Worm (Caenorhabditis elegans) whole organism, mixed stage, embryonic: Measurements from ENCODE around the gene lgc-6.

Experiments
- M03D4.4 ChIP-seq: sonication (generic microtip); optimal IDR thresholded peaks from 2 replicates; lab custom pipeline; 2017; ENCODE audit warnings: mild to moderate bottlenecking, missing genetic modification characterization, missing compliant biosample characterization
- bed-3 ChIP-seq: fragments of 200-800 bp; sonication (Bioruptor generic); optimal IDR thresholded peaks from 3 replicates; lab custom pipeline; 2018; ENCODE audit warnings: mild to moderate bottlenecking, missing genetic modification characterization, moderate library complexity, missing compliant biosample characterization
- blmp-1 ChIP-seq: fragments of 150-350 bp; optimal IDR thresholded peaks from 2 replicates; lab custom pipeline; 2014; ENCODE audit warnings: missing biosample characterization, missing genetic modification characterization
- ceh-39 ChIP-seq: fragments of 150-350 bp; optimal IDR thresholded peaks from 2 replicates; lab custom pipeline; 2014; ENCODE audit warnings: missing biosample characterization, missing genetic modification characterization
- ceh-43 ChIP-seq: fragments of 200-800 bp; sonication (Bioruptor generic); optimal IDR thresholded peaks from 2 replicates; lab custom pipeline; 2018; ENCODE audit warnings: mild to moderate bottlenecking, missing genetic modification characterization, moderate library complexity, missing compliant biosample characterization
- ceh-83 ChIP-seq: fragments of 200-800 bp; sonication (Bioruptor generic); optimal IDR thresholded peaks from 2 replicates; lab custom pipeline; 2018; ENCODE audit warnings: mild to moderate bottlenecking, missing genetic modification characterization, missing compliant biosample characterization
- ces-1 ChIP-seq: fragments of 150-350 bp; optimal IDR thresholded peaks from 2 replicates; lab custom pipeline; 2014; ENCODE audit warnings: missing biosample characterization, missing genetic modification reagents, missing genetic modification characterization
- drap-1 ChIP-seq: fragments of 200-800 bp; sonication (Bioruptor generic); optimal IDR thresholded peaks from 3 replicates; lab custom pipeline; 2018; ENCODE audit warnings: mild to moderate bottlenecking, missing genetic modification characterization, missing compliant biosample characterization
- elt-1 ChIP-seq: sonication (generic microtip); optimal IDR thresholded peaks from 2 replicates; lab custom pipeline; 2017; ENCODE audit warnings: missing genetic modification characterization, mild to moderate bottlenecking, missing compliant biosample characterization, antibody characterized with exemption, moderate library complexity, borderline replicate concordance; ENCODE audit not compliant: insufficient read depth
- elt-3 ChIP-seq: fragments of 150-350 bp; optimal IDR thresholded peaks from 2 replicates; lab custom pipeline; 2014; ENCODE audit warnings: missing biosample characterization, missing genetic modification characterization
- ham-2 ChIP-seq: fragments of 200-800 bp; sonication (Bioruptor generic); optimal IDR thresholded peaks from 2 replicates; lab custom pipeline; 2018; ENCODE audit warnings: mild to moderate bottlenecking, missing genetic modification characterization, missing compliant biosample characterization
- hlh-1 ChIP-seq: fragments of 150-350 bp; optimal IDR thresholded peaks from 2 replicates; lab custom pipeline; 2014; ENCODE audit warnings: missing biosample characterization, missing genetic modification reagents, missing genetic modification characterization
- lin-13 ChIP-seq: fragments of 150-350 bp; optimal IDR thresholded peaks from 2 replicates; lab custom pipeline; 2014; ENCODE audit warnings: missing biosample characterization, missing genetic modification characterization
- lsy-2 ChIP-seq: fragments of 150-350 bp; optimal IDR thresholded peaks from 2 replicates; lab custom pipeline; 2014; ENCODE audit warnings: missing biosample characterization, missing genetic modification characterization
- mab-5 ChIP-seq: fragments of 150-350 bp; optimal IDR thresholded peaks from 2 replicates; lab custom pipeline; 2014; ENCODE audit warnings: missing biosample characterization, missing genetic modification characterization
- mep-1 ChIP-seq: fragments of 150-350 bp; optimal IDR thresholded peaks from 2 replicates; lab custom pipeline; 2017; ENCODE audit warnings: missing biosample characterization, missing genetic modification reagents, missing genetic modification characterization, inconsistent platforms
- mls-2 ChIP-seq: sonication (generic microtip); optimal IDR thresholded peaks from 2 replicates; lab custom pipeline; 2016; ENCODE audit warnings: mild to moderate bottlenecking, missing genetic modification characterization, moderate library complexity, missing compliant biosample characterization
- nhr-12 ChIP-seq: fragments of 150-350 bp; optimal IDR thresholded peaks from 2 replicates; lab custom pipeline; 2014; ENCODE audit warnings: missing biosample characterization, missing genetic modification characterization
- nhr-2 ChIP-seq: fragments of 150-350 bp; optimal IDR thresholded peaks from 2 replicates; lab custom pipeline; 2014; ENCODE audit warnings: missing biosample characterization, missing genetic modification characterization
- nhr-237 ChIP-seq: fragments of 150-350 bp; optimal IDR thresholded peaks from 2 replicates; lab custom pipeline; 2014; ENCODE audit warnings: missing biosample characterization, missing genetic modification characterization
- nhr-28 ChIP-seq: fragments of 150-350 bp; optimal IDR thresholded peaks from 2 replicates; lab custom pipeline; 2014; ENCODE audit warnings: missing biosample characterization, missing genetic modification characterization
- nhr-76 ChIP-seq: sonication (generic microtip); optimal IDR thresholded peaks from 2 replicates; lab custom pipeline; 2017; ENCODE audit warnings: missing biosample characterization, missing genetic modification characterization
- sem-2 ChIP-seq: fragments of 200-800 bp; sonication (Bioruptor generic); optimal IDR thresholded peaks from 2 replicates; lab custom pipeline; 2018; ENCODE audit warnings: mild to moderate bottlenecking, missing genetic modification characterization, missing compliant biosample characterization
- snpc-4 ChIP-seq: fragments of 150-350 bp; optimal IDR thresholded peaks from 2 replicates; lab custom pipeline; 2014; ENCODE audit warnings: missing biosample characterization, missing genetic modification characterization
- sptf-1 ChIP-seq: sonication (generic microtip); optimal IDR thresholded peaks from 2 replicates; lab custom pipeline; 2017; ENCODE audit warnings: mild to moderate bottlenecking, missing genetic modification characterization, moderate library complexity, missing compliant biosample characterization
- tbx-8 ChIP-seq: fragments of 200-800 bp; sonication (Bioruptor generic); optimal IDR thresholded peaks from 2 replicates; lab custom pipeline; 2018; ENCODE audit warnings: mild to moderate bottlenecking, missing genetic modification characterization, moderate library complexity, missing compliant biosample characterization
- unc-120 ChIP-seq: sonication (generic microtip); optimal IDR thresholded peaks from 2 replicates; lab custom pipeline; 2017; ENCODE audit warnings: missing genetic modification characterization, missing compliant biosample characterization; ENCODE audit not compliant: poor library complexity, severe bottlenecking
- unc-39 ChIP-seq: fragments of 150-350 bp; optimal IDR thresholded peaks from 2 replicates; lab custom pipeline; 2014; ENCODE audit warnings: missing biosample characterization, missing genetic modification characterization
- zip-8 ChIP-seq: fragments of 150-350 bp; optimal IDR thresholded peaks from 2 replicates; lab custom pipeline; 2014; ENCODE audit warnings: missing biosample characterization, missing genetic modification characterization
- ztf-11 ChIP-seq: fragments of 150-350 bp; optimal IDR thresholded peaks from 2 replicates; lab custom pipeline; 2014; ENCODE audit warnings: missing biosample characterization, missing genetic modification characterization

Gene lgc-6

ce11 chrIV:8339636-8340035 lies at the start of gene lgc-6:
Gene lgc-6, plus strand, starts transcription at chrIV:8339936.
- no peak for TF ChIP-seq sptf-1 (tag; lab: Kevin White, UChicago)
- TF ChIP-seq nhr-28 (tag; lab: Kevin White, UChicago) = no peak
- TF ChIP-seq ztf-11 (tag; lab: Kevin White, UChicago) = no peak
- no peak for TF ChIP-seq bed-3 (GFP tag; lab: Kevin White, UChicago)
- no peak for TF ChIP-seq sem-2
- TF ChIP-seq drap-1 = no peak
- no peak for TF ChIP-seq tbx-8 (GFP tag; lab: Kevin White, UChicago)
- TF ChIP-seq mab-5 (tag; lab: Kevin White, UChicago) = no peak

- TF ChIP-seq M03D4.4 (tag; lab: Kevin White, UChicago) = no peak
- TF ChIP-seq blmp-1 (tag; lab: Kevin White, UChicago) = no peak
- TF ChIP-seq sptf-1 (tag; lab: Kevin White, UChicago) = no peak
- TF ChIP-seq ceh-83 (GFP tag; lab: Kevin White, UChicago) = no peak
- no peak for TF ChIP-seq elt-3 (tag; lab: Kevin White, UChicago)
- TF ChIP-seq unc-39 (tag; lab: Kevin White, UChicago) = no peak
- TF ChIP-seq lin-13 (tag; lab: Kevin White, UChicago) = no peak
- no peak for TF ChIP-seq ces-1 (GFP tag; lab: Kevin White, UChicago)
- TF ChIP-seq tbx-8 (GFP tag; lab: Kevin White, UChicago) = no peak
- TF ChIP-seq ham-2 (GFP tag; lab: Kevin White, UChicago) = no peak
- no peak for TF ChIP-seq ztf-11 (tag; lab: Kevin White, UChicago)
- TF ChIP-seq mep-1 (tag; lab: Kevin White, UChicago) = no peak
- TF ChIP-seq ceh-39 (tag; lab: Kevin White, UChicago) = no peak
Measured at ce11 chrIV:8291232-8291631, 48.5 kb upstream of the lgc-6 start, which contains the start of gene K07H8.2. Gene K07H8.2, plus strand, starts transcription at chrIV:8291532.

- no peak for TF ChIP-seq unc-39 (tag; lab: Kevin White, UChicago)
Measured at ce11 chrIV:8294650-8295049, 45.1 kb upstream of the lgc-6 start, which contains the start of gene tbce-1. Gene tbce-1, plus strand, starts transcription at chrIV:8294690.

- no peak for TF ChIP-seq nhr-76
- no peak for TF ChIP-seq M03D4.4 (tag; lab: Kevin White, UChicago)
- no peak for TF ChIP-seq tbx-8 (GFP tag; lab: Kevin White, UChicago)
- TF ChIP-seq lsy-2 (tag; lab: Kevin White, UChicago) = no peak
- no peak for TF ChIP-seq ceh-39 (tag; lab: Kevin White, UChicago)
- no peak for TF ChIP-seq ztf-11 (tag; lab: Kevin White, UChicago)
- TF ChIP-seq nhr-28 (tag; lab: Kevin White, UChicago) = no peak
- no peak for TF ChIP-seq snpc-4 (tag; lab: Kevin White, UChicago)
- TF ChIP-seq hlh-1 (tag; lab: Kevin White, UChicago) = no peak
- TF ChIP-seq nhr-12 (tag; lab: Kevin White, UChicago) = no peak
- no peak for TF ChIP-seq mab-5 (tag; lab: Kevin White, UChicago)
- no peak for TF ChIP-seq blmp-1 (tag; lab: Kevin White, UChicago)
- TF ChIP-seq nhr-237 (tag; lab: Kevin White, UChicago) = no peak
- no peak for TF ChIP-seq drap-1
- no peak for TF ChIP-seq nhr-2
- no peak for TF ChIP-seq unc-120 (tag; lab: Kevin White, UChicago)
- TF ChIP-seq ceh-83 (GFP tag; lab: Kevin White, UChicago) = no peak
Measured at ce11 chrIV:8297192-8297591, 42.5 kb upstream of the lgc-6 start, which contains the start of gene nprl-3. Gene nprl-3, plus strand, starts transcription at chrIV:8297492.

ce11 chrIV:8299636-8300035 lies 40.1 kb upstream of the lgc-6 start, which contains the start of gene F35H10.6:
Gene F35H10.6, plus strand, starts transcription at chrIV:8299936.
- no peak for TF ChIP-seq unc-120 (tag; lab: Kevin White, UChicago)
- no peak for TF ChIP-seq elt-1 (tag; lab: Kevin White, UChicago)
- no peak for TF ChIP-seq mls-2
- TF ChIP-seq lsy-2 (tag; lab: Kevin White, UChicago) = no peak
- no peak for TF ChIP-seq mep-1 (tag; lab: Kevin White, UChicago)
- TF ChIP-seq blmp-1 (tag; lab: Kevin White, UChicago) = no peak
- no peak for TF ChIP-seq nhr-237 (tag; lab: Kevin White, UChicago)
- TF ChIP-seq tbx-8 (GFP tag; lab: Kevin White, UChicago) = no peak
- TF ChIP-seq snpc-4 (tag; lab: Kevin White, UChicago) = no peak
- no peak for TF ChIP-seq drap-1
- TF ChIP-seq ham-2 (GFP tag; lab: Kevin White, UChicago) = no peak
- no peak for TF ChIP-seq ceh-43 (GFP tag; lab: Kevin White, UChicago)
- TF ChIP-seq zip-8 (tag; lab: Kevin White, UChicago) = no peak
- no peak for TF ChIP-seq hlh-1 (tag; lab: Kevin White, UChicago)
- TF ChIP-seq nhr-2 = no peak
- TF ChIP-seq ceh-83 (GFP tag; lab: Kevin White, UChicago) = no peak
